Worm (Caenorhabditis elegans): ENCODE results near the gene sre-49.
"Not testable (repeated sequence)": the region's sequence is repeated elsewhere in the genome, so short reads cannot be mapped to it uniquely, and the experiment has no call there.

DNA sequence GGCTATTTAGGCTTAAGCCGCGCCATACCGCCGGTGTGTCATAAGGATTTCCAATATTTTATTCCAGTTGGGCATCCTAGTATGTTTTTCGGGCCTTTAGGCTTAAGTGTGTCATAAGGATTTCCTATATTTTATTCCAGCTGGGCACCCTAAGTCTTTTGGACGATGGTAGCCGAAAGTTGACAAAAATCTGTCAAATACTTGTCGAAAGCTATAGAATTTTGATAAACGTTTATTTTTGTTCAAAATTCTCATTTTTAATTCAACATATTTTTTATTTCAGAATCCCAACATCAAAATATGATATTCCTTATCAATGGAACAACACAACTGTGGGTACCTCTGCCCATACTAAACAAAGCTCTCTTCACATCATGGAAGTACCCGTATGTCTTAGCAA is at the start of gene sre-49:
- not testable (repeated sequence) for TF ChIP-seq ZK546.5 (tag; optimal IDR thresholded peaks at IDR 0.05); zip-11 (GFP tag; IDR thresholded peaks at IDR 0.05); pqm-1 (tag; optimal IDR thresholded peaks at IDR 0.05); arid-1 (GFP tag; conservative IDR thresholded peaks at IDR 0.05); lsy-2 (tag; optimal IDR thresholded peaks at IDR 0.05); unc-39 (tag; optimal IDR thresholded peaks at IDR 0.05); unc-62 (GFP tag; optimal IDR thresholded peaks at IDR 0.05 in 1 of 2); unc-62 (tag; optimal IDR thresholded peaks at IDR 0.05)

All from whole organism, L4 larva.